Fruit fly (Drosophila melanogaster) whole organism, prepupa: ENCODE results near the gene Pde6.

ENCODE experiments used
- CG11902 ChIP-seq: fragments of 200-800 bp; sonication (Bioruptor generic); optimal IDR thresholded peaks from 3 replicates; lab custom pipeline; 2016; ENCODE audit warnings: missing biosample characterization, missing genetic modification characterization
- CG3032 ChIP-seq: fragments of 200-800 bp; optimal IDR thresholded peaks from 2 replicates; lab custom pipeline; 2019; ENCODE audit warnings: missing biosample characterization, mild to moderate bottlenecking, missing genetic modification characterization, moderate library complexity
- CG3919 ChIP-seq: fragments of 200-800 bp; sonication (Bioruptor generic); optimal IDR thresholded peaks from 3 replicates; lab custom pipeline; 2016; ENCODE audit warnings: missing biosample characterization, missing genetic modification characterization
- CG7368 ChIP-seq: fragments of 200-800 bp; sonication (Bioruptor generic); optimal IDR thresholded peaks from 3 replicates; lab custom pipeline; 2016; ENCODE audit warnings: missing biosample characterization, missing genetic modification characterization
- CG8632 ChIP-seq: fragments of 200-800 bp; sonication (Bioruptor generic); optimal IDR thresholded peaks from 3 replicates; lab custom pipeline; 2016; ENCODE audit warnings: missing biosample characterization, missing genetic modification characterization
- CG9139 ChIP-seq: fragments of 200-800 bp; sonication (Bioruptor generic); optimal IDR thresholded peaks from 3 replicates; lab custom pipeline; 2017; ENCODE audit warnings: missing biosample characterization, mild to moderate bottlenecking, missing genetic modification characterization
- Eip78C ChIP-seq: fragments of 200-800 bp; sonication (Bioruptor generic); peaks from one replicate; lab custom pipeline; 2016; ENCODE audit warnings: missing biosample characterization, missing genetic modification characterization
- Hr38 ChIP-seq: sonication (Bioruptor generic); optimal IDR thresholded peaks from 2 replicates; lab custom pipeline; 2016; ENCODE audit warnings: missing biosample characterization, missing genetic modification characterization
- Lpt ChIP-seq: fragments of 200-800 bp; sonication (Bioruptor generic); optimal IDR thresholded peaks from 3 replicates; lab custom pipeline; 2016; ENCODE audit warnings: missing biosample characterization, missing genetic modification characterization
- acj6 ChIP-seq: fragments of 200-800 bp; sonication (Bioruptor generic); optimal IDR thresholded peaks from 3 replicates; lab custom pipeline; 2016; ENCODE audit warnings: missing biosample characterization, missing genetic modification characterization
- dac ChIP-seq: fragments of 200-800 bp; sonication (Bioruptor generic); optimal IDR thresholded peaks from 2 replicates; lab custom pipeline; 2017; ENCODE audit warnings: missing biosample characterization, mild to moderate bottlenecking, missing genetic modification characterization
- eg ChIP-seq: fragments of 200-800 bp; sonication (Bioruptor generic); IDR thresholded peaks from 3 replicates; pipeline ENCODE4 v1.3.6; 2022; ENCODE audit warnings: missing biosample characterization, missing genetic modification characterization
- lz ChIP-seq: fragments of 200-800 bp; sonication (Bioruptor generic); optimal IDR thresholded peaks from 3 replicates; lab custom pipeline; 2016; ENCODE audit warnings: missing biosample characterization, missing genetic modification characterization

DNA sequence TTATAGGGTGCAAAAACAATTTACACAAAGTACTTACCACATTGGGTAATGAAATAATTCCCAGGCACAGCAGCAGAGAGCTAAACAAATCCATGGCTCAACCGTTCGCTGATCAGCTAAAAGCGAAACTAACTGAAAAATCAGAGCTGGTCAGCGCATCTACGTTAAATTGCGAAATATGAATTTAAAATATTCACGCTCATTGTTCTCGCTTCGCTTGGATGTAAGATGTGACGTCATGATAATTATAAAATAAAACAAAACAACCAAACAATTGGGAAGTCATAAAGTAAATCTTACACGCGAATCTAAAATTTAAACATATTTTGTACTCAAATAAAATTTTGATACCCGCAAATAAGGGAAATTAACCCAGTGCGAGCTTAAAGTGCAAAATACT, 1.9 kb upstream of the Pde6 start, which contains the start of gene CG14854:
- no peak for TF ChIP-seq lz
- TF ChIP-seq dac (GFP tag; lab: Kevin White, UChicago), result no peak
- TF ChIP-seq acj6 (GFP tag; lab: Kevin White, UChicago), result no peak
- no peak for TF ChIP-seq eg (GFP tag; lab: Robert Waterston, UW)
- TF ChIP-seq Eip78C, result no peak
- TF ChIP-seq CG3919 (GFP tag; lab: Kevin White, UChicago), result no peak
- no peak for TF ChIP-seq Lpt (GFP tag; lab: Kevin White, UChicago)
- TF ChIP-seq CG3032 (tag; lab: Kevin White, UChicago), result no peak
- no peak for TF ChIP-seq CG7368 (GFP tag; lab: Kevin White, UChicago)
- TF ChIP-seq CG9139 (GFP tag; lab: Kevin White, UChicago), result no peak
- no peak for TF ChIP-seq Hr38 (GFP tag; lab: Kevin White, UChicago)
- TF ChIP-seq CG8632 (GFP tag; lab: Kevin White, UChicago), result no peak
- TF ChIP-seq CG11902 (GFP tag; lab: Kevin White, UChicago), result no peak
